Fruit fly (Drosophila melanogaster) whole organism: ENCODE measurements around the gene CG32668.

Experiments
- CG8478 ChIP-seq: fragments of >200 bp; optimal IDR thresholded peaks from 2 replicates; lab custom pipeline; 2018; ENCODE audit warnings: inconsistent platforms
- Dll ChIP-seq: fragments of >200 bp; optimal IDR thresholded peaks from 2 replicates; lab custom pipeline; 2017
- EcR ChIP-seq, 2 experiments: fragments of >200 bp; optimal IDR thresholded peaks; 2 replicates each; lab custom pipeline; 2017; ENCODE audit warnings: missing biosample characterization in 2 of 2, missing genetic modification characterization in 2 of 2, missing genetic modification reagents in 2 of 2
- pan ChIP-seq: fragments of >200 bp; optimal IDR thresholded peaks from 2 replicates; lab custom pipeline; 2017
- psq ChIP-seq: fragments of >200 bp; optimal IDR thresholded peaks from 2 replicates; lab custom pipeline; 2017
- usp ChIP-seq: fragments of >200 bp; optimal IDR thresholded peaks from 2 replicates; lab custom pipeline; 2017; ENCODE audit warnings: missing biosample characterization, missing genetic modification characterization, mixed read lengths

- no peak for TF ChIP-seq CG8478 (lab: Kevin White, UChicago)
- TF ChIP-seq psq = no peak
- no peak for TF ChIP-seq EcR (GFP tag; optimal IDR thresholded peaks at IDR 0.05; lab: Kevin White, UChicago)
- no peak for TF ChIP-seq usp (GFP tag; lab: Kevin White, UChicago)
- TF ChIP-seq pan (lab: Kevin White, UChicago) = no peak
- no peak for TF ChIP-seq Dll (lab: Kevin White, UChicago)
These were observed 21.9 kb downstream of the CG32668 start, which contains the start of gene CDK2AP1 for dm6 chrX:11137566-11138186.
